Fruit fly (Drosophila melanogaster): ENCODE results near the gene CG5149.
A peak's percentile ranks its signal among the peaks of the same experiment; 100 is the strongest.

Gene CG5149

dm6 chr2L:7387813-7388558 lies at the start of gene CG5149, which contains the start of gene gudu (continued):
- no peak for TF ChIP-seq luna (GFP tag; optimal IDR thresholded peaks at IDR 0.05)
- no peak for TF ChIP-seq Nf-YC (tag; optimal IDR thresholded peaks at IDR 0.05)
- TF ChIP-seq Xrp1 (GFP tag; IDR thresholded peaks at IDR 0.05) = peak; percentile 28; the same call in 1 of the 2 replicates
- TF ChIP-seq CG6683 (GFP tag; optimal IDR thresholded peaks at IDR 0.05) = no peak
- peak; percentile 84 for TF ChIP-seq ato (GFP tag; IDR thresholded peaks at IDR 0.05; ENCODE audit: partially characterized antibody)
- no peak for TF ChIP-seq ranshi (GFP tag; IDR thresholded peaks at IDR 0.05)
- no peak for TF ChIP-seq Dek (tag; optimal IDR thresholded peaks at IDR 0.05)
- TF ChIP-seq tll (GFP tag; optimal IDR thresholded peaks at IDR 0.05) = no peak
- no peak for TF ChIP-seq CG17612 (GFP tag; IDR thresholded peaks at IDR 0.05)
- TF ChIP-seq CG9797 (GFP tag; optimal IDR thresholded peaks at IDR 0.05) = peak; percentile 46
- no peak for TF ChIP-seq gsb-n (tag; optimal IDR thresholded peaks at IDR 0.05)
- TF ChIP-seq CG11696 (GFP tag; IDR thresholded peaks at IDR 0.05) = no peak
- no peak for TF ChIP-seq sd (tag; optimal IDR thresholded peaks at IDR 0.05)
- peak; percentile 93 for TF ChIP-seq sens (GFP tag)
- no peak for TF ChIP-seq CG3281 (GFP tag; optimal IDR thresholded peaks at IDR 0.05)
- TF ChIP-seq CG13296 (GFP tag; optimal IDR thresholded peaks at IDR 0.05) = no peak
- TF ChIP-seq yki (optimal IDR thresholded peaks at IDR 0.05) = no peak
- peak; percentile 13 for TF ChIP-seq Blimp-1 (GFP tag; optimal IDR thresholded peaks at IDR 0.05)
- peak; percentile 50 for TF ChIP-seq Dp (GFP tag; optimal IDR thresholded peaks at IDR 0.05)
- no peak for TF ChIP-seq CG11398 (GFP tag; optimal IDR thresholded peaks at IDR 0.05)
- no peak for TF ChIP-seq CG14050 (GFP tag; IDR thresholded peaks at IDR 0.05)
- no peak; the same call in 1 of the 2 replicates for TF ChIP-seq CG3847 (GFP tag; IDR thresholded peaks at IDR 0.05)
- TF ChIP-seq emc (GFP tag; optimal IDR thresholded peaks at IDR 0.05) = no peak
- TF ChIP-seq crc (GFP tag; optimal IDR thresholded peaks at IDR 0.05) = no peak
- no peak for TF ChIP-seq chm (GFP tag; IDR thresholded peaks at IDR 0.05)
- no peak for TF ChIP-seq CG31365 (tag; optimal IDR thresholded peaks at IDR 0.05)
- TF ChIP-seq Hr39 (optimal IDR thresholded peaks at IDR 0.05) = no peak
- TF ChIP-seq CG1647 (GFP tag; optimal IDR thresholded peaks at IDR 0.05) = no peak
- peak; percentile 65 for TF ChIP-seq CG12659 (GFP tag; optimal IDR thresholded peaks at IDR 0.05)
- TF ChIP-seq Stat92E (GFP tag; optimal IDR thresholded peaks at IDR 0.05) = peak in 1 of 3 experiments; percentile 12
- no peak for TF ChIP-seq Ptx1 (GFP tag; IDR thresholded peaks at IDR 0.05)
- TF ChIP-seq GATAe (GFP tag; conservative IDR thresholded peaks at IDR 0.05) = no peak
- no peak for TF ChIP-seq Mrtf (GFP tag; IDR thresholded peaks at IDR 0.05)
- TF ChIP-seq en (GFP tag; optimal IDR thresholded peaks at IDR 0.05) = no peak
- TF ChIP-seq ash1 (GFP tag; optimal IDR thresholded peaks at IDR 0.05) = no peak
- no peak for TF ChIP-seq kah (GFP tag; optimal IDR thresholded peaks at IDR 0.05)
- no peak for TF ChIP-seq ara (GFP tag; IDR thresholded peaks at IDR 0.05)
- TF ChIP-seq CG11093 (GFP tag; IDR thresholded peaks at IDR 0.05) = no peak
- TF ChIP-seq pita (GFP tag; optimal IDR thresholded peaks at IDR 0.05) = peak; percentile 94
- no peak for TF ChIP-seq CG12299 (tag; optimal IDR thresholded peaks at IDR 0.05)
- no peak for TF ChIP-seq maf-S (GFP tag; optimal IDR thresholded peaks at IDR 0.05)
- TF ChIP-seq CG2875 (GFP tag; optimal IDR thresholded peaks at IDR 0.05) = no peak
- TF ChIP-seq C15 (GFP tag; IDR thresholded peaks at IDR 0.05) = no peak
- TF ChIP-seq CG10147 (GFP tag; optimal IDR thresholded peaks at IDR 0.05) = no peak
- TF ChIP-seq CG2712 (tag; optimal IDR thresholded peaks at IDR 0.05) = peak; percentile 57
- peak; percentile 47 for TF ChIP-seq CG2116 (GFP tag; optimal IDR thresholded peaks at IDR 0.05)
- no peak for TF ChIP-seq CG18011 (GFP tag; optimal IDR thresholded peaks at IDR 0.05)
- no peak for TF ChIP-seq NC2α (GFP tag; optimal IDR thresholded peaks at IDR 0.05)
- TF ChIP-seq Neu2 (GFP tag; optimal IDR thresholded peaks at IDR 0.05; ENCODE audit: borderline replicate concordance) = peak; percentile 80
- TF ChIP-seq CG31388 (GFP tag; optimal IDR thresholded peaks at IDR 0.05) = no peak
- no peak for TF ChIP-seq CG10654 (GFP tag; optimal IDR thresholded peaks at IDR 0.05)

Measured in whole organism, embryonic.